Fruit fly (Drosophila melanogaster) whole organism, embryonic: Measurements from ENCODE around the gene ph-d.

Experiments used
- CG10147 ChIP-seq: fragments of 200-800 bp; sonication (Bioruptor generic); optimal IDR thresholded peaks from 2 replicates; lab custom pipeline; 2019; ENCODE audit warnings: missing biosample characterization, mild to moderate bottlenecking, missing genetic modification characterization, moderate library complexity
- CG10979 ChIP-seq: fragments of 200-800 bp; sonication (Bioruptor generic); optimal IDR thresholded peaks from 2 replicates; lab custom pipeline; 2018; ENCODE audit warnings: missing biosample characterization, mild to moderate bottlenecking, missing genetic modification characterization, moderate library complexity
- CG11398 ChIP-seq: fragments of 200-800 bp; sonication (Bioruptor generic); optimal IDR thresholded peaks from 2 replicates; lab custom pipeline; 2016; ENCODE audit warnings: missing biosample characterization, missing genetic modification characterization
- CG12104 ChIP-seq: fragments of 200-800 bp; sonication (Bioruptor generic); optimal IDR thresholded peaks from 3 replicates; lab custom pipeline; 2016; ENCODE audit warnings: missing biosample characterization, missing genetic modification characterization
- CG12659 ChIP-seq: fragments of 200-800 bp; sonication (Bioruptor generic); optimal IDR thresholded peaks from 3 replicates; lab custom pipeline; 2017; ENCODE audit warnings: mild to moderate bottlenecking, missing biosample characterization, missing genetic modification reagents, missing genetic modification characterization
- CG13624 ChIP-seq: fragments of 200-800 bp; sonication (Bioruptor generic); optimal IDR thresholded peaks from 2 replicates; lab custom pipeline; 2016; ENCODE audit warnings: missing biosample characterization, missing genetic modification characterization
- CG13775 ChIP-seq: fragments of 200-800 bp; sonication (Bioruptor generic); optimal IDR thresholded peaks from 3 replicates; lab custom pipeline; 2017; ENCODE audit warnings: missing biosample characterization, mild to moderate bottlenecking, missing genetic modification characterization
- CG14050 ChIP-seq: fragments of 200-800 bp; sonication (Bioruptor generic); IDR thresholded peaks from 3 replicates; pipeline ENCODE4 v1.3.6; 2022; ENCODE audit warnings: missing biosample characterization, missing genetic modification characterization
- CG15514 ChIP-seq: fragments of 200-800 bp; sonication (Bioruptor generic); optimal IDR thresholded peaks from 3 replicates; lab custom pipeline; 2017; ENCODE audit warnings: missing biosample characterization, missing genetic modification characterization, mild to moderate bottlenecking, moderate library complexity, missing genetic modification reagents
- CG17568 ChIP-seq: fragments of 200-800 bp; sonication (Bioruptor generic); optimal IDR thresholded peaks from 2 replicates; lab custom pipeline; 2018; ENCODE audit warnings: missing biosample characterization, mild to moderate bottlenecking, missing genetic modification characterization, moderate library complexity
- CG31365 ChIP-seq: fragments of 200-800 bp; sonication (Bioruptor generic); optimal IDR thresholded peaks from 2 replicates; lab custom pipeline; 2018; ENCODE audit warnings: missing biosample characterization, mild to moderate bottlenecking, missing genetic modification characterization
- CG32772 ChIP-seq: fragments of 200-800 bp; sonication (Bioruptor generic); IDR thresholded peaks from 2 replicates; pipeline ENCODE4 v1.3.6; 2022; ENCODE audit warnings: missing biosample characterization, missing genetic modification characterization
- CG3726 ChIP-seq: fragments of 200-800 bp; sonication (Bioruptor generic); IDR thresholded peaks from 3 replicates; pipeline ENCODE4, ENCODE4 v1.3.6; 2022; ENCODE audit warnings: missing biosample characterization, missing genetic modification characterization
- CG4404 ChIP-seq: fragments of 200-800 bp; sonication (Bioruptor generic); IDR thresholded peaks from 2 replicates; pipeline ENCODE4 v1.3.6; 2022; ENCODE audit warnings: missing biosample characterization, missing genetic modification characterization
- CG5953 ChIP-seq: fragments of 200-800 bp; sonication (Bioruptor generic); IDR thresholded peaks from 2 replicates; pipeline ENCODE4 v1.3.6; 2022; ENCODE audit warnings: missing biosample characterization, missing genetic modification characterization
- CG7987 ChIP-seq: fragments of 200-800 bp; sonication (Bioruptor generic); optimal IDR thresholded peaks from 2 replicates; lab custom pipeline; 2018; ENCODE audit warnings: missing biosample characterization, mild to moderate bottlenecking, missing genetic modification characterization, moderate library complexity
- CG8478 ChIP-seq: fragments of >200 bp; optimal IDR thresholded peaks from 2 replicates; lab custom pipeline; 2018
- CkIIα-i1 ChIP-seq: fragments of 200-800 bp; sonication (Bioruptor generic); IDR thresholded peaks from 2 replicates; pipeline ENCODE4 v1.3.6; 2022; ENCODE audit warnings: missing biosample characterization, missing genetic modification characterization
- Dad ChIP-seq: fragments of 200-800 bp; sonication (Bioruptor generic); optimal IDR thresholded peaks from 3 replicates; lab custom pipeline; 2016; ENCODE audit warnings: missing biosample characterization, missing genetic modification characterization
- Drgx ChIP-seq: fragments of 200-800 bp; sonication (Bioruptor generic); IDR thresholded peaks from 2 replicates; pipeline ENCODE4 v1.3.6; 2022; ENCODE audit warnings: missing biosample characterization, missing genetic modification characterization
- Gsc ChIP-seq: fragments of 200-800 bp; sonication (Bioruptor generic); IDR thresholded peaks from 2 replicates; pipeline ENCODE4 v1.3.6; 2022; ENCODE audit warnings: missing biosample characterization, missing genetic modification characterization
- Hmx ChIP-seq: fragments of 200-800 bp; sonication (Bioruptor generic); optimal IDR thresholded peaks from 2 replicates; lab custom pipeline; 2016; ENCODE audit warnings: missing biosample characterization, missing genetic modification characterization
- Hr3 ChIP-seq: fragments of 200-800 bp; sonication (Bioruptor generic); optimal IDR thresholded peaks from 3 replicates; lab custom pipeline; 2016; ENCODE audit warnings: missing biosample characterization, missing genetic modification characterization
- Hr51 ChIP-seq, 2 experiments: fragments of 200-800 bp; sonication (Bioruptor generic); optimal IDR thresholded peaks; 2 replicates in 1 of 2; 3 replicates in 1 of 2; lab custom pipeline; 2016 to 2018; ENCODE audit warnings: missing biosample characterization in 2 of 2, missing genetic modification characterization in 2 of 2, mild to moderate bottlenecking in 1 of 2, moderate library complexity in 1 of 2
- Lim3 ChIP-seq: fragments of 200-800 bp; sonication (Bioruptor generic); IDR thresholded peaks from 2 replicates; pipeline ENCODE4 v1.3.6; 2022; ENCODE audit warnings: missing biosample characterization, missing genetic modification characterization
- Lpt ChIP-seq: fragments of >200 bp; optimal IDR thresholded peaks from 2 replicates; lab custom pipeline; 2018; ENCODE audit warnings: missing biosample characterization, missing genetic modification characterization
- NFAT ChIP-seq: fragments of 200-800 bp; sonication (Bioruptor generic); IDR thresholded peaks from 2 replicates; pipeline ENCODE4 v1.3.6; 2022; ENCODE audit warnings: missing biosample characterization, missing genetic modification characterization
- NK7.1 ChIP-seq: fragments of 200-800 bp; sonication (Bioruptor generic); optimal IDR thresholded peaks from 3 replicates; lab custom pipeline; 2016; ENCODE audit warnings: missing biosample characterization, missing genetic modification characterization
- Oaz ChIP-seq: fragments of 200-800 bp; sonication (Bioruptor generic); IDR thresholded peaks from 2 replicates; pipeline ENCODE4 v1.3.6; 2022; ENCODE audit warnings: missing biosample characterization, missing genetic modification characterization
- Ravus ChIP-seq: fragments of 200-800 bp; sonication (Bioruptor generic); IDR thresholded peaks from 2 replicates; pipeline ENCODE4 v1.3.6; 2022; ENCODE audit warnings: missing biosample characterization, missing genetic modification characterization
- Scr ChIP-seq: fragments of 200-800 bp; sonication (Bioruptor generic); IDR thresholded peaks from 2 replicates; pipeline ENCODE4 v1.3.6; 2022; ENCODE audit warnings: missing biosample characterization, missing genetic modification characterization; ENCODE audit not compliant: partially characterized antibody
- Six4 ChIP-seq: fragments of 200-800 bp; sonication (Bioruptor generic); optimal IDR thresholded peaks from 2 replicates; lab custom pipeline; 2016; ENCODE audit warnings: missing biosample characterization, missing genetic modification characterization
- Sry-β ChIP-seq: fragments of 200-800 bp; sonication (Bioruptor generic); optimal IDR thresholded peaks from 2 replicates; lab custom pipeline; 2018; ENCODE audit warnings: missing biosample characterization, mild to moderate bottlenecking, missing genetic modification characterization, moderate library complexity
- Usf ChIP-seq: fragments of 200-800 bp; sonication (Bioruptor generic); optimal IDR thresholded peaks from 2 replicates; lab custom pipeline; 2017; ENCODE audit warnings: missing genotype, missing biosample characterization, missing genetic modification characterization
- amos ChIP-seq: fragments of 200-800 bp; sonication (Bioruptor generic); IDR thresholded peaks from 2 replicates; pipeline ENCODE4 v1.3.6; 2022; ENCODE audit warnings: missing biosample characterization, missing genetic modification characterization; ENCODE audit not compliant: partially characterized antibody
- chn ChIP-seq: fragments of 200-800 bp; sonication (Bioruptor generic); optimal IDR thresholded peaks from 2 replicates; lab custom pipeline; 2016; ENCODE audit warnings: missing biosample characterization, missing genetic modification characterization
- dm ChIP-seq: fragments of 200-800 bp; sonication (Bioruptor generic); optimal IDR thresholded peaks from 3 replicates; lab custom pipeline; 2016; ENCODE audit warnings: missing biosample characterization, missing genetic modification characterization
- fd64A ChIP-seq: fragments of 200-800 bp; sonication (Bioruptor generic); optimal IDR thresholded peaks from 3 replicates; lab custom pipeline; 2018; ENCODE audit warnings: missing biosample characterization, mild to moderate bottlenecking, missing genetic modification characterization
- gsb ChIP-seq: fragments of 200-800 bp; sonication (Bioruptor generic); IDR thresholded peaks from 2 replicates; pipeline ENCODE4 v1.3.6; 2022; ENCODE audit warnings: missing biosample characterization, missing genetic modification characterization
- lilli ChIP-seq: fragments of 200-800 bp; sonication (Bioruptor generic); optimal IDR thresholded peaks from 3 replicates; lab custom pipeline; 2016; ENCODE audit warnings: missing biosample characterization, missing genetic modification characterization
- otp ChIP-seq: fragments of 200-800 bp; sonication (Bioruptor generic); IDR thresholded peaks from 3 replicates; pipeline ENCODE4, ENCODE4 v1.3.6; 2022; ENCODE audit warnings: missing biosample characterization, missing genetic modification characterization
- ranshi ChIP-seq: fragments of 200-800 bp; sonication (Bioruptor generic); IDR thresholded peaks from 2 replicates; pipeline ENCODE4 v1.3.6; 2022; ENCODE audit warnings: missing biosample characterization, missing genetic modification characterization
- salm ChIP-seq: fragments of 200-800 bp; sonication (Bioruptor generic); optimal IDR thresholded peaks from 2 replicates; lab custom pipeline; 2018; ENCODE audit warnings: missing biosample characterization, mild to moderate bottlenecking, missing genetic modification characterization
- sna ChIP-seq: fragments of 200-800 bp; sonication (Bioruptor generic); IDR thresholded peaks from 2 replicates; pipeline ENCODE4 v1.3.6; 2022; ENCODE audit warnings: missing biosample characterization, missing genetic modification characterization; ENCODE audit not compliant: partially characterized antibody
- sr ChIP-seq: fragments of 200-800 bp; sonication (Bioruptor generic); IDR thresholded peaks from 3 replicates; pipeline ENCODE4 v1.3.6; 2022; ENCODE audit warnings: missing biosample characterization, missing genetic modification characterization
- sug ChIP-seq: fragments of 200-800 bp; optimal IDR thresholded peaks from 2 replicates; lab custom pipeline; 2019; ENCODE audit warnings: missing biosample characterization, mild to moderate bottlenecking, missing genetic modification characterization, moderate library complexity
- ttk ChIP-seq: fragments of 200-800 bp; sonication (Bioruptor generic); IDR thresholded peaks from 2 replicates; pipeline ENCODE4 v2.1.2; 2022; ENCODE audit warnings: missing biosample characterization, missing genetic modification characterization
- tup ChIP-seq: fragments of 200-800 bp; sonication (Bioruptor generic); optimal IDR thresholded peaks from 2 replicates; lab custom pipeline; 2016; ENCODE audit warnings: missing biosample characterization, mild to moderate bottlenecking, missing genetic modification characterization, moderate library complexity

Gene ph-d

dm6 chrX:2071878-2072817, 50.9 kb downstream of the ph-d start, which contains the start of gene Rtca (continued):
- peak; percentile 60 for TF ChIP-seq Hr3 (GFP tag; lab: Kevin White, UChicago)
- TF ChIP-seq NK7.1 (GFP tag; lab: Kevin White, UChicago) = peak; percentile 41
- TF ChIP-seq Hr51 (GFP tag; optimal IDR thresholded peaks at IDR 0.05; lab: Kevin White, UChicago) = peak; percentile 35 to 76
- no peak for TF ChIP-seq salm (tag; lab: Kevin White, UChicago)
- TF ChIP-seq Ravus (GFP tag; lab: Robert Waterston, UW) = no peak
- TF ChIP-seq Usf = peak; percentile 18
- TF ChIP-seq CG4404 (GFP tag; lab: Robert Waterston, UW) = peak; percentile 46
- TF ChIP-seq CG17568 (GFP tag; lab: Kevin White, UChicago) = no peak
- TF ChIP-seq CG11398 (GFP tag; lab: Kevin White, UChicago) = no peak
- TF ChIP-seq CG13624 (GFP tag; lab: Kevin White, UChicago) = peak; percentile 51
- TF ChIP-seq CG5953 (GFP tag; lab: Robert Waterston, UW) = peak; percentile 45; the same call in 1 of the 2 replicates
- no peak for TF ChIP-seq dm (GFP tag; lab: Kevin White, UChicago)
- peak; percentile 16 for TF ChIP-seq CG31365 (tag; lab: Kevin White, UChicago)
- TF ChIP-seq CkIIα-i1 = no peak
- 0 out of 2 replicates have a peak, but pooled peaks have one; percentile 45 for TF ChIP-seq CG32772 (GFP tag; lab: Robert Waterston, UW)
- no peak for TF ChIP-seq CG8478 (lab: Kevin White, UChicago)
- TF ChIP-seq otp (GFP tag; lab: Robert Waterston, UW) = peak; percentile 51; the same call in 1 of the 3 replicates
- no peak for TF ChIP-seq NFAT (GFP tag; lab: Robert Waterston, UW)
- peak; percentile 80 for TF ChIP-seq CG12659
- no peak for TF ChIP-seq Scr (GFP tag; lab: Robert Waterston, UW)
- TF ChIP-seq Six4 (GFP tag; lab: Kevin White, UChicago) = peak; percentile 33
- TF ChIP-seq ranshi (GFP tag; lab: Robert Waterston, UW) = peak; percentile 60
- TF ChIP-seq sug (tag; lab: Kevin White, UChicago) = peak; percentile 30
- TF ChIP-seq CG10979 (tag; lab: Kevin White, UChicago) = peak; percentile 64
- TF ChIP-seq CG12104 (GFP tag; lab: Kevin White, UChicago) = peak; percentile 48
- TF ChIP-seq Gsc = no peak
- TF ChIP-seq Lim3 (GFP tag; lab: Robert Waterston, UW) = no peak
- peak; percentile 56 for TF ChIP-seq Dad
- peak; percentile 32 for TF ChIP-seq chn (GFP tag; lab: Kevin White, UChicago)
- no peak for TF ChIP-seq Hmx (GFP tag; lab: Kevin White, UChicago)
- peak; percentile 57 for TF ChIP-seq gsb (GFP tag; lab: Robert Waterston, UW)
- TF ChIP-seq CG10147 (GFP tag; lab: Kevin White, UChicago) = peak; percentile 30
- no peak for TF ChIP-seq Sry-β (GFP tag; lab: Kevin White, UChicago)
- TF ChIP-seq CG7987 = peak; percentile 82
- no peak for TF ChIP-seq Lpt
- TF ChIP-seq CG3726 = 0 out of 3 replicates have a peak, but pooled peaks have one; percentile 62
- TF ChIP-seq sna = no peak
- peak; percentile 72 for TF ChIP-seq lilli (GFP tag; lab: Kevin White, UChicago)
- peak; percentile 46 for TF ChIP-seq CG13775 (GFP tag; lab: Kevin White, UChicago)
- no peak for TF ChIP-seq sr
- TF ChIP-seq ttk (GFP tag; lab: Robert Waterston, UW) = peak; percentile 34; the same call in 1 of the 2 replicates
- peak; percentile 73 for TF ChIP-seq CG15514
- peak; percentile 89 for TF ChIP-seq Drgx
- TF ChIP-seq CG14050 (GFP tag; lab: Robert Waterston, UW) = peak; percentile 53; the same call in 2 of the 3 replicates
- TF ChIP-seq amos = peak; percentile 23; the same call in 1 of the 2 replicates
- no peak for TF ChIP-seq Oaz (GFP tag; lab: Robert Waterston, UW)
- no peak for TF ChIP-seq tup (GFP tag; lab: Kevin White, UChicago)
- no peak for TF ChIP-seq fd64A (GFP tag; lab: Kevin White, UChicago)
